Fruit fly (Drosophila melanogaster): ENCODE results near the gene yellow-k.

yellow-k gene

dm6 chr3L:15537916-15538581 is 17.6 kb downstream of the yellow-k start (continued):
- TF ChIP-seq dan (GFP tag; IDR thresholded peaks at IDR 0.05) (no peak), jing (GFP tag; optimal IDR thresholded peaks at IDR 0.05) (peak; percentile 23), her (GFP tag; optimal IDR thresholded peaks at IDR 0.05) (peak; percentile 4), Dek (tag; optimal IDR thresholded peaks at IDR 0.05) (peak; percentile 43), CG33557 (GFP tag; optimal IDR thresholded peaks at IDR 0.05) (peak; percentile 46), CG9215 (GFP tag; IDR thresholded peaks at IDR 0.05) (peak; percentile 26; the same call in 1 of the 2 replicates), CG15514 (GFP tag; optimal IDR thresholded peaks at IDR 0.05) (peak; percentile 14), CG18599 (GFP tag; optimal IDR thresholded peaks at IDR 0.05) (peak; percentile 58), CG9876 (GFP tag; optimal IDR thresholded peaks at IDR 0.05) (no peak), gcm (GFP tag; optimal IDR thresholded peaks at IDR 0.05) (peak; percentile 51), pros (GFP tag; optimal IDR thresholded peaks at IDR 0.05) (no peak), CG14710 (tag; optimal IDR thresholded peaks at IDR 0.05) (peak; percentile 70), ranshi (GFP tag; IDR thresholded peaks at IDR 0.05) (peak; percentile 12; the same call in 1 of the 2 replicates), Adf1 (GFP tag; IDR thresholded peaks at IDR 0.05) (no peak), wdn (GFP tag; IDR thresholded peaks at IDR 0.05) (no peak), nerfin-2 (GFP tag; IDR thresholded peaks at IDR 0.05; ENCODE audit: partially characterized antibody) (no peak), yki (optimal IDR thresholded peaks at IDR 0.05) (no peak), CG6654 (GFP tag; optimal IDR thresholded peaks at IDR 0.05) (peak; percentile 19), zfh2 (GFP tag; optimal IDR thresholded peaks at IDR 0.05) (peak; percentile 26), CG2678 (tag; optimal IDR thresholded peaks at IDR 0.05) (peak; percentile 87), sr (GFP tag; IDR thresholded peaks at IDR 0.05) (no peak), tll (GFP tag; optimal IDR thresholded peaks at IDR 0.05) (peak in 1 of 2 experiments; percentile 77), CG14965 (GFP tag; optimal IDR thresholded peaks at IDR 0.05; ENCODE audit: borderline replicate concordance) (no peak), CG15073 (GFP tag; optimal IDR thresholded peaks at IDR 0.05) (no peak), HLH4C (GFP tag; IDR thresholded peaks at IDR 0.05; ENCODE audit: partially characterized antibody) (no peak), CG10321 (GFP tag; IDR thresholded peaks at IDR 0.05) (no peak), kay (GFP tag; optimal IDR thresholded peaks at IDR 0.05) (no peak), h (optimal IDR thresholded peaks at IDR 0.05) (no peak), ewg (GFP tag; optimal IDR thresholded peaks at IDR 0.05) (peak; percentile 50), Sry-β (GFP tag; optimal IDR thresholded peaks at IDR 0.05) (no peak), ara (GFP tag; IDR thresholded peaks at IDR 0.05) (peak; percentile 42; the same call in 1 of the 2 replicates), Hey (tag; optimal IDR thresholded peaks at IDR 0.05) (no peak), Ssrp (tag; optimal IDR thresholded peaks at IDR 0.05) (peak; percentile 76), CG4730 (GFP tag; IDR thresholded peaks at IDR 0.05) (no peak), ab (GFP tag; optimal IDR thresholded peaks at IDR 0.05) (no peak), fd3F (GFP tag; optimal IDR thresholded peaks at IDR 0.05) (peak; percentile 7), CG4360 (GFP tag; IDR thresholded peaks at IDR 0.05) (0 out of 2 replicates have a peak, but pooled peaks have one; percentile 8), Hr51 (GFP tag; optimal IDR thresholded peaks at IDR 0.05) (peak; percentile 14 to 86), CG16779 (GFP tag; IDR thresholded peaks at IDR 0.05) (no peak), CG2120 (GFP tag; optimal IDR thresholded peaks at IDR 0.05) (peak; percentile 74), Vsx1 (GFP tag; optimal IDR thresholded peaks at IDR 0.05) (peak; percentile 53), Oaz (GFP tag; IDR thresholded peaks at IDR 0.05) (no peak), CG17361 (GFP tag; IDR thresholded peaks at IDR 0.05) (peak; percentile 90), CG12236 (GFP tag; optimal IDR thresholded peaks at IDR 0.05) (peak; percentile 25), Dad (GFP tag; optimal IDR thresholded peaks at IDR 0.05) (no peak), CG7271 (tag; optimal IDR thresholded peaks at IDR 0.05) (no peak), CG12219 (GFP tag; optimal IDR thresholded peaks at IDR 0.05) (peak; percentile 0), chm (GFP tag; IDR thresholded peaks at IDR 0.05) (no peak), ind (GFP tag; optimal IDR thresholded peaks at IDR 0.05) (peak; percentile 64), bbx (GFP tag; IDR thresholded peaks at IDR 0.05; ENCODE audit: partially characterized antibody) (no peak)

Data from whole organism, embryonic.